Fruit fly (Drosophila melanogaster): Measurements from ENCODE around the gene ninaA.

dm6 chr2L:856001-856400, 21.1 kb upstream of the ninaA start:
- TF ChIP-seq Hr96 (GFP tag; optimal IDR thresholded peaks at IDR 0.05) (no peak), CG12768 (GFP tag; optimal IDR thresholded peaks at IDR 0.05) (no peak), CG11617 (GFP tag; optimal IDR thresholded peaks at IDR 0.05) (no peak), ovo (GFP tag; optimal IDR thresholded peaks at IDR 0.05) (no peak), tj (GFP tag; optimal IDR thresholded peaks at IDR 0.05) (no peak), pad (GFP tag; optimal IDR thresholded peaks at IDR 0.05) (no peak), Mnt (GFP tag; optimal IDR thresholded peaks at IDR 0.05) (no peak), kay (GFP tag; ENCODE audit: borderline replicate concordance) (no peak)

Data from whole organism, adult.